Fruit fly (Drosophila melanogaster): ENCODE results near the gene AnxB9.

- peak; percentile 11 for TF ChIP-seq CG7101 (tag; optimal IDR thresholded peaks at IDR 0.05)
- TF ChIP-seq cnc (optimal IDR thresholded peaks at IDR 0.05), result no peak
- TF ChIP-seq CG33017 (tag; optimal IDR thresholded peaks at IDR 0.05), result no peak
- TF ChIP-seq ovo (GFP tag; optimal IDR thresholded peaks at IDR 0.05), result peak; percentile 37
- TF ChIP-seq tj (GFP tag; optimal IDR thresholded peaks at IDR 0.05), result peak; percentile 59
- TF ChIP-seq kay (GFP tag; ENCODE audit: borderline replicate concordance), result no peak
- no peak for TF ChIP-seq Crg-1 (GFP tag; optimal IDR thresholded peaks at IDR 0.05)
- TF ChIP-seq Hr96 (GFP tag; optimal IDR thresholded peaks at IDR 0.05), result no peak
- TF ChIP-seq Mnt (GFP tag; optimal IDR thresholded peaks at IDR 0.05), result peak; percentile 76
- TF ChIP-seq CG12768 (GFP tag; optimal IDR thresholded peaks at IDR 0.05), result peak; percentile 19
- no peak for TF ChIP-seq CG14711 (tag; optimal IDR thresholded peaks at IDR 0.05)
These were observed 4.4 kb upstream of the AnxB9 start, which contains the start of gene Mvl for dm6 chr3R:21060430-21061245.

All from whole organism, adult.